Worm (Caenorhabditis elegans) whole organism, L1 larva: ENCODE data around the gene chil-21.

ENCODE experiments used
- C04F5.9 ChIP-seq: sonication (generic microtip); optimal IDR thresholded peaks from 2 replicates; lab custom pipeline; 2016; ENCODE audit warnings: missing genetic modification characterization, missing compliant biosample characterization
- ceh-63 ChIP-seq: fragments of 200-800 bp; sonication (Bioruptor generic); optimal IDR thresholded peaks from 2 replicates; lab custom pipeline; 2018; ENCODE audit warnings: mild to moderate bottlenecking, missing genetic modification characterization, missing compliant biosample characterization
- ceh-8 ChIP-seq: fragments of 200-800 bp; sonication (Bioruptor generic); optimal IDR thresholded peaks from 2 replicates; lab custom pipeline; 2018; ENCODE audit warnings: mild to moderate bottlenecking, missing genetic modification characterization, moderate library complexity, missing compliant biosample characterization
- ceh-88 ChIP-seq: fragments of 200-800 bp; sonication (Bioruptor generic); IDR thresholded peaks from 2 replicates; pipeline ENCODE4 v1.3.6; 2022; ENCODE audit warnings: missing genetic modification characterization, missing compliant biosample characterization
- ceh-90 ChIP-seq: sonication (generic microtip); optimal IDR thresholded peaks from 2 replicates; lab custom pipeline; 2016; ENCODE audit warnings: missing genetic modification characterization, missing compliant biosample characterization
- efl-1 ChIP-seq, 4 experiments: fragments of 150-350 bp; optimal IDR thresholded peaks in 3 of 4; peaks in 1 of 4; 1 replicate in 1 of 4; 2 replicates in 3 of 4; lab custom pipeline; 2014; ENCODE audit warnings: missing biosample characterization in 2 of 4, missing genetic modification characterization in 2 of 4, missing genetic modification reagents in 2 of 4
- efl-3 ChIP-seq: fragments of 200-800 bp; sonication (Bioruptor generic); optimal IDR thresholded peaks from 2 replicates; lab custom pipeline; 2018; ENCODE audit warnings: mild to moderate bottlenecking, missing genetic modification characterization, missing compliant biosample characterization
- egl-27 ChIP-seq, 2 experiments: fragments of 150-350 bp in 1 of 2; sonication (generic microtip); optimal IDR thresholded peaks; 3 replicates each; lab custom pipeline; 2017 to 2018; ENCODE audit warnings: missing biosample characterization in 2 of 2, missing genetic modification characterization in 2 of 2, missing genetic modification reagents in 2 of 2
- elt-2 ChIP-seq: sonication (generic microtip); optimal IDR thresholded peaks from 2 replicates; lab custom pipeline; 2016; ENCODE audit warnings: missing genetic modification characterization, mild to moderate bottlenecking, inconsistent platforms, missing compliant biosample characterization, missing genetic modification reagents
- elt-3 ChIP-seq, 6 experiments: fragments of 150-350 bp in 1 of 6; sonication (generic microtip); optimal IDR thresholded peaks; 2 replicates each; lab custom pipeline; 2017 to 2018; ENCODE audit warnings: missing biosample characterization in 6 of 6, missing genetic modification characterization in 6 of 6, inconsistent platforms in 1 of 6
- fkh-10 ChIP-seq: sonication (generic microtip); optimal IDR thresholded peaks from 2 replicates; lab custom pipeline; 2017; ENCODE audit warnings: missing biosample characterization, missing genetic modification reagents, missing genetic modification characterization
- fkh-4 ChIP-seq: sonication (generic microtip); optimal IDR thresholded peaks from 2 replicates; lab custom pipeline; 2016; ENCODE audit warnings: missing compliant biosample characterization, missing genetic modification characterization, borderline replicate concordance
- fos-1 ChIP-seq: fragments of 150-350 bp; optimal IDR thresholded peaks from 2 replicates; lab custom pipeline; 2014; ENCODE audit warnings: missing biosample characterization, missing genetic modification characterization
- hlh-17 ChIP-seq: fragments of 200-800 bp; sonication (Bioruptor generic); optimal IDR thresholded peaks from 2 replicates; lab custom pipeline; 2018; ENCODE audit warnings: missing genetic modification characterization, mild to moderate bottlenecking, missing compliant biosample characterization, moderate library complexity, borderline replicate concordance
- isw-1 ChIP-seq: fragments of 200-800 bp; sonication (Bioruptor generic); IDR thresholded peaks from 2 replicates; pipeline ENCODE4 v1.3.6; 2022; ENCODE audit warnings: missing genetic modification characterization, missing compliant biosample characterization
- lin-13 ChIP-seq: fragments of 150-350 bp; optimal IDR thresholded peaks from 2 replicates; lab custom pipeline; 2014; ENCODE audit warnings: missing biosample characterization, missing genetic modification reagents, missing genetic modification characterization
- lin-14 ChIP-seq: fragments of 200-800 bp; sonication (Bioruptor generic); optimal IDR thresholded peaks from 2 replicates; lab custom pipeline; 2018; ENCODE audit warnings: mild to moderate bottlenecking, missing genetic modification characterization, moderate library complexity, missing compliant biosample characterization
- lin-15B ChIP-seq: fragments of 150-350 bp; sonication (generic microtip); optimal IDR thresholded peaks from 3 replicates; lab custom pipeline; 2014; ENCODE audit warnings: missing biosample characterization, missing genetic modification characterization
- lsy-2 ChIP-seq, 2 experiments: fragments of 150-350 bp; optimal IDR thresholded peaks; 2 replicates each; lab custom pipeline; 2014; ENCODE audit warnings: missing biosample characterization in 2 of 2, missing genetic modification characterization in 2 of 2
- nhr-12 ChIP-seq: sonication (generic microtip); optimal IDR thresholded peaks from 2 replicates; lab custom pipeline; 2017; ENCODE audit warnings: missing biosample characterization, missing genetic modification characterization
- nhr-19 ChIP-seq: fragments of 200-800 bp; sonication (Bioruptor generic); conservative IDR thresholded peaks from 2 replicates; pipeline ENCODE4 v1.3.6; 2022; ENCODE audit warnings: missing genetic modification characterization, missing compliant biosample characterization
- nhr-47 ChIP-seq: sonication (generic microtip); optimal IDR thresholded peaks from 2 replicates; lab custom pipeline; 2016; ENCODE audit warnings: mild to moderate bottlenecking, missing genetic modification characterization, moderate library complexity, missing compliant biosample characterization
- nhr-71 ChIP-seq: sonication (generic microtip); optimal IDR thresholded peaks from 2 replicates; lab custom pipeline; 2016; ENCODE audit warnings: mild to moderate bottlenecking, missing genetic modification characterization, moderate library complexity, missing compliant biosample characterization
- nhr-84 ChIP-seq: sonication (generic microtip); optimal IDR thresholded peaks from 2 replicates; lab custom pipeline; 2017; ENCODE audit warnings: missing biosample characterization, missing genetic modification characterization
- nhr-85 ChIP-seq: sonication (generic microtip); peaks from one replicate; lab custom pipeline; 2016; ENCODE audit warnings: missing genetic modification characterization, inconsistent platforms, missing compliant biosample characterization
- nhr-90 ChIP-seq: sonication (generic microtip); optimal IDR thresholded peaks from 2 replicates; lab custom pipeline; 2016; ENCODE audit warnings: mild to moderate bottlenecking, missing genetic modification characterization, missing compliant biosample characterization; ENCODE audit not compliant: poor library complexity
- sox-4 ChIP-seq: sonication (generic microtip); optimal IDR thresholded peaks from 2 replicates; lab custom pipeline; 2016; ENCODE audit warnings: missing genetic modification characterization, missing compliant biosample characterization
- sptf-1 ChIP-seq: fragments of 150-350 bp; optimal IDR thresholded peaks from 2 replicates; lab custom pipeline; 2014; ENCODE audit warnings: missing biosample characterization, missing genetic modification characterization
- sup-37 ChIP-seq: fragments of 200-800 bp; sonication (Bioruptor generic); optimal IDR thresholded peaks from 2 replicates; lab custom pipeline; 2018; ENCODE audit warnings: mild to moderate bottlenecking, missing genetic modification characterization, missing compliant biosample characterization
- tbx-2 ChIP-seq: sonication (generic microtip); optimal IDR thresholded peaks from 2 replicates; lab custom pipeline; 2016; ENCODE audit warnings: missing genetic modification characterization, missing compliant biosample characterization
- unc-130 ChIP-seq: fragments of 150-350 bp; optimal IDR thresholded peaks from 2 replicates; lab custom pipeline; 2017; ENCODE audit warnings: missing biosample characterization, missing genetic modification characterization, inconsistent platforms
- unc-86 ChIP-seq: sonication (generic microtip); optimal IDR thresholded peaks from 2 replicates; lab custom pipeline; 2016; ENCODE audit warnings: missing genetic modification characterization, missing compliant biosample characterization
- vab-15 ChIP-seq: sonication (generic microtip); optimal IDR thresholded peaks from 2 replicates; lab custom pipeline; 2017; ENCODE audit warnings: missing genotype, mild to moderate bottlenecking, missing genetic modification characterization, missing compliant biosample characterization

The chil-21 gene

ce11 chrII:9431119-9431518 is 30.7 kb downstream of the chil-21 start:
- TF ChIP-seq fkh-10 (GFP tag; lab: Kevin White, UChicago) = peak; percentile 33
- peak; percentile 58 for TF ChIP-seq lin-14
- no peak for TF ChIP-seq fos-1
- TF ChIP-seq lsy-2 (tag; optimal IDR thresholded peaks at IDR 0.05; lab: Kevin White, UChicago) = no peak
- TF ChIP-seq egl-27 (tag; optimal IDR thresholded peaks at IDR 0.05; lab: Kevin White, UChicago) = no peak

DNA sequence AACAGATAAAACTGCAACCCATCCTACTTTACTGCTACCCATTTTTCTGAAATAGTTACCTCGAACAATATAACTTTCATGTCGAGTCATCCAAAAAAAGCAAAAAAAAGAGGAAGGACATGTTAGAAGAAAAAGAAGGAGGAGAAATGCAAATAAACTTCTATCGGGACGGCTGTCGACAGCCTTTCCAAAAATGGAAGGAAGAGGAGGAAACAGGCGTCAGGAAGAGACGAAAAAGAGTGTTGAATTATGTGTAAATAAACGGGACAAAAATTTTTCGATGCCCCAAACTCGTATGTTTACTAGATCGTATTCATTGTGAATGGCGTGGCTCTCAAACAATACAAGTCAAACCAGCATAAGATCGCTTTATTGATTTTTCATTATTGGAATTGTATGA is 34.1 kb downstream of the chil-21 start, which contains the start of gene M176.5:
Gene M176.5, minus strand, starts transcription at position 101 of the 400 bp plus-strand sequence.
- no peak for TF ChIP-seq elt-3 (tag; optimal IDR thresholded peaks at IDR 0.05; lab: Kevin White, UChicago)
- peak; percentile 42 for TF ChIP-seq lin-14

DNA sequence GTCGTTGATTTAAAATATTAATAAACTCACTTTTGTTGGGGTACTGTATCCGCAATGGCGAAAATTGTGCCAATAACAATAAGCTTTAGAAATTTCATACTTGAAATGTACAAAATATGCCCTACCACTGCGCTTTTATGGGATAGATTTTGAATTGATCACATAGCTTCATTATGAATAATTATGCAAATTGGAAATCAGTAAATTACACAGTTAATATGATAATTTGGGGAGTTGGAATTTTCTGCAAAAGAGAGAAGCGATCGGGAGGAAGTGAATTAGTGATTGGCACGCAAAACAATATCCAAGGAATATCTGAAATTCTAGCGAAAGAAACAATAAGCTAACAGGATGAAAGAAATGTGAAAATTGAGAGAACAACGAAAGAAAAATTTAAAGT is 35.7 kb downstream of the chil-21 start, which contains the start of gene M176.10:
Gene M176.10, minus strand, starts transcription at position 101 of the 400 bp plus-strand sequence.
- TF ChIP-seq fos-1 (no peak), lin-15B (no peak), sox-4 (tag; lab: Kevin White, UChicago) (no peak), nhr-85 (tag; lab: Kevin White, UChicago) (no peak), nhr-12 (tag; lab: Kevin White, UChicago) (no peak), unc-130 (tag; lab: Kevin White, UChicago) (no peak), nhr-47 (tag; lab: Kevin White, UChicago) (no peak), ceh-63 (GFP tag; lab: Kevin White, UChicago) (no peak), ceh-8 (GFP tag; lab: Kevin White, UChicago) (no peak), unc-86 (no peak)

DNA sequence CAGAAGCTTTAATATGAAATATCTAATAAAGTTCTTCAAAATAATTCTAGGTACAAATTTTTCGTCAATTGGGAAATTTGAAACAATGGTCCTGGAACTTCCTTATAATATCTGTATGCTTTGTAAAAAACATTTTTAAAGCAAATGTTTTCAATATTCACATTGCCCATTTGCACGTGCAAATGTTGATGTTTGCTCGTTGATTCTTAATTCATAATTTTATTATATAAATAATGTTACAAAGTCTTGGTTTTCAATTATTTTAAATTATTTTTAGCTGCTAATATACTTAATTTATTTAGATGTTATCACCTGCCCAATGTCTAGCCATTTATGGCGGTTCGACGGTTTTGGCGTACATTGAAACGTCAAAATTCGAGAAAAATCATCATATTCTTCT is 39.8 kb downstream of the chil-21 start, which contains the start of gene M176.11:
Gene M176.11, plus strand, starts transcription at position 301 of the 400 bp plus-strand sequence.
- TF ChIP-seq lin-13 (GFP tag; lab: Kevin White, UChicago) (no peak), tbx-2 (no peak), nhr-19 (GFP tag; lab: Robert Waterston, UW) (no peak), efl-3 (GFP tag; lab: Kevin White, UChicago) (no peak)

DNA sequence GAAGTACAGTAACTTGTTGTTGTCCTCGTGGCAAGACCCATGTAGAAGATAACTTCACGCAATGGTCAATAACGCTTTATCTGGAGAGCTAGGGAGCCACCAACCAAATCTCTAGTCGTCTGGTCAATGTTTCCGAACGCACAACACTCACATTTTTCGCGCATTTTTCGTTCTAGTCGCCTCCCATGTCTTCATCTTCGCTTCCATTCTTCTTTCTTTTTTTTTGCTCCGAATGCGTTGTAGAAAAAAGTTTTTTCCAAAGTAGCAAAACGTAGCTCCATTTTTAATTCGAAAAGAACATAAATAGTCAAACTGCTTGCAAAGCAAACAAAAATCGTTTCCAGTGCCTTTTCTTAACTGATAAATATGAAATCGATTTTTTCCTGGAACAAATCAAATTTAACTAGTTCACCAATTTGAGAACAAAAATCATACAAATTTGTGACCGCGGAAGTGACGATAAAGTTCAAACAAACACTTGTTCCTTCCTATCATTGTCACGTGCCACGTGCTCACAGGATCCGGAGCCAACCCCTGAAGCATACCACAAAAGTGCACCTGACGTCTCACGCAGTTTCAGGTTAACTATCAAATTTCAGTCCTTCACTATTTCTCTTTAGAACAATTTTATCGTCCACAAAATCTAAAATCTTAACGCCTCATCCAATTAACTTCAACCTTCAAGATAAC is 42.8 kb downstream of the chil-21 start:
- TF ChIP-seq hlh-17 (no peak), elt-2 (tag; lab: Kevin White, UChicago) (peak; percentile 18)

ce11 chrII:9418065-9418567 is 43.7 kb downstream of the chil-21 start, which contains the start of the genes M176.4 and M176.16:
Gene M176.4, plus strand, starts transcription at chrII:9418365.
Gene M176.16, plus strand, starts transcription at chrII:9418517.
- TF ChIP-seq nhr-90 (tag; lab: Kevin White, UChicago) = no peak
- TF ChIP-seq isw-1 = no peak
- TF ChIP-seq nhr-85 (tag; lab: Kevin White, UChicago) = peak; percentile 3
- TF ChIP-seq nhr-84 (tag; lab: Kevin White, UChicago) = no peak
- TF ChIP-seq sptf-1 = no peak
- no peak for TF ChIP-seq vab-15 (tag; lab: Kevin White, UChicago)
- no peak for TF ChIP-seq C04F5.9 (tag; lab: Kevin White, UChicago)
- TF ChIP-seq sox-4 (tag; lab: Kevin White, UChicago) = no peak
- TF ChIP-seq ceh-88 = no peak
- TF ChIP-seq fkh-4 (tag; lab: Kevin White, UChicago) = no peak
- no peak for TF ChIP-seq nhr-71
- no peak for TF ChIP-seq elt-2 (tag; lab: Kevin White, UChicago)
- no peak for TF ChIP-seq nhr-19 (GFP tag; lab: Robert Waterston, UW)
- no peak for TF ChIP-seq efl-3 (GFP tag; lab: Kevin White, UChicago)
- no peak for TF ChIP-seq ceh-90
- no peak for TF ChIP-seq sup-37 (GFP tag; lab: Kevin White, UChicago)
- no peak for TF ChIP-seq efl-1 (optimal IDR thresholded peaks at IDR 0.05; lab: Kevin White, UChicago)
- TF ChIP-seq efl-1 (GFP tag; optimal IDR thresholded peaks at IDR 0.05 in 1 of 2; lab: Kevin White, UChicago) = peak in 1 of 2 experiments; percentile 52
- no peak for TF ChIP-seq unc-130 (tag; lab: Kevin White, UChicago)
